Worm (Caenorhabditis elegans): Measurements from ENCODE around the gene nish-1.

DNA sequence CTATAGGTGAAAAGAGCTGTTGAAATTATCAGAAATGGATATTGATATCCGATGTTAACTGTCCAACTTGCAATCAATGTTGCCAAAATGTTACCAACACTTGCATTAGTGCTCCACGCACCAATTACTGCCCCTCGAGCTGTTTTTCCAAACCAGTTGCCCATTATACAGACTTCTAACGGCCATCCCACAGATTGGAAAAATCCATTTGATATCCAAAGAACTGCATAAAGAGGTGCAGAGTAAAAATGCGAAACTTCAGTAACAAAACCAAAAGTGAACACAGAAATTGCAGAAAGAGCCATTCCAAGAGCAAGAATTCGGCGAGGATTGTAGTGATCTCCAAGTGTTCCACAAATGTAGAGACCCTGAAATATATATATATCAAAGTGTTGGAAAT is 10.1 kb upstream of the nish-1 start:
- TF ChIP-seq ama-1 (optimal IDR thresholded peaks at IDR 0.05) (no peak), pqm-1 (tag; optimal IDR thresholded peaks at IDR 0.05) (no peak), K09A11.1 (tag; optimal IDR thresholded peaks at IDR 0.05; ENCODE audit: insufficient read depth) (no peak), unc-42 (tag; optimal IDR thresholded peaks at IDR 0.05) (no peak), tbx-2 (tag; optimal IDR thresholded peaks at IDR 0.05) (no peak), pha-4 (tag; optimal IDR thresholded peaks at IDR 0.05) (no peak), nhr-11 (tag; optimal IDR thresholded peaks at IDR 0.05) (no peak), npax-4 (tag; optimal IDR thresholded peaks at IDR 0.05) (no peak), fax-1 (tag; optimal IDR thresholded peaks at IDR 0.05) (no peak)
